Fruit fly (Drosophila melanogaster) S2 (cell line): ENCODE results near the gene Uev1A.

Source experiments
- CG8478 ChIP-seq: fragments of >200 bp; optimal IDR thresholded peaks from 2 replicates; lab custom pipeline; 2018
- CTCF ChIP-seq, 2 experiments: fragments of >200 bp; optimal IDR thresholded peaks; 2 replicates each; lab custom pipeline; 2018

- TF ChIP-seq CG8478, result no peak
- TF ChIP-seq CTCF (optimal IDR thresholded peaks at IDR 0.05; lab: Kevin White, UChicago), result no peak
Observed at dm6 chr3L:5367744-5368507, 1.9 kb upstream of the Uev1A start, which contains the start of gene Pfdn4.
